Worm (Caenorhabditis elegans): Measurements from ENCODE around the gene jmjd-4.

ce11 chrIII:10332560-10332959 lies 1.3 kb downstream of the jmjd-4 start, which contains the start of gene T07C4.12:
- no peak for TF ChIP-seq ama-1 (optimal IDR thresholded peaks at IDR 0.05)
- TF ChIP-seq ztf-11 (tag; optimal IDR thresholded peaks at IDR 0.05), result no peak
- no peak for TF ChIP-seq lsy-2 (tag; optimal IDR thresholded peaks at IDR 0.05)
- TF ChIP-seq nhr-12 (tag; optimal IDR thresholded peaks at IDR 0.05), result no peak
- TF ChIP-seq nhr-25 (tag; optimal IDR thresholded peaks at IDR 0.05), result no peak
- TF ChIP-seq egl-27 (tag; optimal IDR thresholded peaks at IDR 0.05), result no peak
- TF ChIP-seq sem-4 (tag; optimal IDR thresholded peaks at IDR 0.05), result no peak
- TF ChIP-seq nhr-6 (tag; optimal IDR thresholded peaks at IDR 0.05), result no peak
- TF ChIP-seq ztf-4 (tag; optimal IDR thresholded peaks at IDR 0.05), result no peak
- no peak for TF ChIP-seq unc-55 (GFP tag; optimal IDR thresholded peaks at IDR 0.05)
